Fruit fly (Drosophila melanogaster) Kc167 (cell line): ENCODE measurements around the gene CG1463.

Source experiments
- Myc ChIP-seq: fragments of >200 bp; optimal IDR thresholded peaks from 2 replicates; lab custom pipeline; 2017; ENCODE audit warnings: missing external identifiers
- Sin3A ChIP-seq: fragments of >200 bp; optimal IDR thresholded peaks from 2 replicates; lab custom pipeline; 2018; ENCODE audit warnings: missing external identifiers
- h ChIP-seq: fragments of >200 bp; optimal IDR thresholded peaks from 3 replicates; lab custom pipeline; 2018; ENCODE audit warnings: missing external identifiers
- insv ChIP-seq: fragments of >200 bp; optimal IDR thresholded peaks from 3 replicates; lab custom pipeline; 2018; ENCODE audit warnings: missing external identifiers
- psq ChIP-seq: fragments of >200 bp; optimal IDR thresholded peaks from 2 replicates; lab custom pipeline; 2017; ENCODE audit warnings: missing external identifiers
- ttk ChIP-seq: sonication (Bioruptor generic); optimal IDR thresholded peaks from 2 replicates; lab custom pipeline; 2017; ENCODE audit warnings: missing external identifiers

DNA sequence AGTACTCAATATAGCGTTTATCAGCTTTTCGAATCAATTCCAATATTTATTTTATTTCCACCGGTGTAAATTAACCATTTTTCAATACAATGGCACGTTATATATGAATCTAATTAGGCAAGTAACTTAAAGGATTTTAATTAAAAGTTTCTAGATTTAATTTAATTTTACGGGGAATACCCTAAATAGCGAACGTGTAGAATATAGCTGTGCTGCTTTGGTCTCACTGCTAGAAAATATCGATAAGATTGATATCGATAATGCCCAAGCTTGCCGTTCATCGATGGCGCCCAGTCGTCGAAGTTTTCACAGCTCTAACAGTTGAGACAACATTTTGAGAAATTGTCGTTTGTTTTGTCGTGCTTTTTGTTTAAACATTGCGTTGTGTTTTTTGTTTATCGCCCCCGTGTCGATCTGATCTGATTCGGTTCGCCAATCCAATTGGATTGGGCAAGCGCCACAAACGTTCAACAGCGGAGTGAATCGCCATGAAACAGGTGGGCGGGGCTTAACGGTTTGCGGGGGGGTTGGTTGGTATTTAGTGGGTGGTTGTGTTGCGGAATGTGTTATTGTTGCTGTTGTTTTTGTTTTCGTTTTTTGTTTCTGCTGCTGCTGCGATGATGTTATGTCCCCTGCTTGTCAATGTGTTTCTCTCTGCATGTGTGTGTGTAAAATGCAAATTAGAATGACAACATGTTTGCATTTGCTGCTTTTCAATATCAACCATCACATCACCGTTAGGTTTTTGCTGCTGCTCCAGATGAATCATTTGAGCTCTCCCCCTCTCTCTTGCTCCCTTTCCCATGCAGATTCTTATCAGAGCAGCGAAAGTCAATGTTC lies 20.1 kb upstream of the CG1463 start, which contains the start of gene Tomosyn:
- TF ChIP-seq Sin3A (lab: Kevin White, UChicago), result no peak
- no peak for TF ChIP-seq insv (lab: Kevin White, UChicago)
- no peak for TF ChIP-seq ttk (lab: Kevin White, UChicago)
- TF ChIP-seq h, result no peak
- TF ChIP-seq Myc (lab: Kevin White, UChicago), result no peak
- TF ChIP-seq psq (lab: Kevin White, UChicago), result no peak
